Fruit fly (Drosophila melanogaster) whole organism, embryonic: ENCODE measurements around the gene Nasp.

ENCODE experiments used
- B-H2 ChIP-seq: fragments of 200-800 bp; sonication (Bioruptor generic); optimal IDR thresholded peaks from 2 replicates; lab custom pipeline; 2018; ENCODE audit warnings: missing biosample characterization, mild to moderate bottlenecking, missing genetic modification characterization
- Bdp1 ChIP-seq: fragments of 200-800 bp; sonication (Bioruptor generic); optimal IDR thresholded peaks from 3 replicates; lab custom pipeline; 2016; ENCODE audit warnings: missing biosample characterization, missing genetic modification characterization
- CG1024 ChIP-seq: fragments of 200-800 bp; sonication (Bioruptor generic); IDR thresholded peaks from 2 replicates; pipeline ENCODE4 v1.3.6; 2022; ENCODE audit warnings: missing biosample characterization, missing genetic modification characterization
- CG11504 ChIP-seq: fragments of 200-800 bp; sonication (Bioruptor generic); optimal IDR thresholded peaks from 3 replicates; lab custom pipeline; 2019; ENCODE audit warnings: missing biosample characterization, mild to moderate bottlenecking, missing genetic modification characterization, moderate library complexity
- CG11695 ChIP-seq: fragments of 200-800 bp; sonication (Bioruptor generic); IDR thresholded peaks from 3 replicates; pipeline ENCODE4 v1.3.6; 2022; ENCODE audit warnings: missing biosample characterization, missing genetic modification characterization
- CG12236 ChIP-seq: fragments of 200-800 bp; sonication (Bioruptor generic); optimal IDR thresholded peaks from 2 replicates; lab custom pipeline; 2016; ENCODE audit warnings: missing biosample characterization, missing genetic modification characterization
- CG12942 ChIP-seq: fragments of 200-800 bp; sonication (Bioruptor generic); optimal IDR thresholded peaks from 3 replicates; lab custom pipeline; 2016; ENCODE audit warnings: missing biosample characterization, missing genetic modification characterization
- CG1647 ChIP-seq: fragments of 200-800 bp; sonication (Bioruptor generic); optimal IDR thresholded peaks from 3 replicates; lab custom pipeline; 2016; ENCODE audit warnings: missing biosample characterization, missing genetic modification characterization
- CG17359 ChIP-seq: fragments of 200-800 bp; sonication (Bioruptor generic); optimal IDR thresholded peaks from 3 replicates; lab custom pipeline; 2018; ENCODE audit warnings: missing biosample characterization, mild to moderate bottlenecking, missing genetic modification characterization, moderate library complexity
- CG17361 ChIP-seq: fragments of 200-800 bp; sonication (Bioruptor generic); IDR thresholded peaks from 3 replicates; pipeline ENCODE4 v1.3.6; 2022; ENCODE audit warnings: missing biosample characterization, missing genetic modification characterization
- CG17829 ChIP-seq: fragments of 200-800 bp; optimal IDR thresholded peaks from 2 replicates; lab custom pipeline; 2019; ENCODE audit warnings: missing biosample characterization, mild to moderate bottlenecking, missing genetic modification characterization, moderate library complexity
- CG1792 ChIP-seq: fragments of 200-800 bp; sonication (Bioruptor generic); optimal IDR thresholded peaks from 2 replicates; lab custom pipeline; 2016; ENCODE audit warnings: missing biosample characterization, missing genetic modification characterization
- CG18011 ChIP-seq: fragments of 200-800 bp; sonication (Bioruptor generic); optimal IDR thresholded peaks from 2 replicates; lab custom pipeline; 2017; ENCODE audit warnings: missing biosample characterization, missing genetic modification characterization, mild to moderate bottlenecking, moderate library complexity, missing genotype
- CG2202 ChIP-seq: fragments of 200-800 bp; sonication (Bioruptor generic); optimal IDR thresholded peaks from 2 replicates; lab custom pipeline; 2018; ENCODE audit warnings: missing biosample characterization, mild to moderate bottlenecking, missing genetic modification characterization
- CG30403 ChIP-seq: fragments of 200-800 bp; sonication (Bioruptor generic); optimal IDR thresholded peaks from 3 replicates; lab custom pipeline; 2016; ENCODE audit warnings: missing biosample characterization, missing genetic modification characterization
- CG3065 ChIP-seq: fragments of 200-800 bp; sonication (Bioruptor generic); optimal IDR thresholded peaks from 2 replicates; lab custom pipeline; 2016; ENCODE audit warnings: missing biosample characterization, missing genetic modification characterization
- CG33213 ChIP-seq: fragments of 200-800 bp; sonication (Bioruptor generic); optimal IDR thresholded peaks from 3 replicates; lab custom pipeline; 2016; ENCODE audit warnings: missing biosample characterization, missing genetic modification characterization
- CG34376 ChIP-seq: fragments of 200-800 bp; sonication (Bioruptor generic); optimal IDR thresholded peaks from 2 replicates; lab custom pipeline; 2018; ENCODE audit warnings: missing biosample characterization, mild to moderate bottlenecking, missing genetic modification characterization
- CG4707 ChIP-seq: fragments of 200-800 bp; sonication (Bioruptor generic); optimal IDR thresholded peaks from 2 replicates; lab custom pipeline; 2018; ENCODE audit warnings: missing biosample characterization, mild to moderate bottlenecking, missing genetic modification characterization, moderate library complexity
- CG6654 ChIP-seq: fragments of 200-800 bp; sonication (Bioruptor generic); optimal IDR thresholded peaks from 2 replicates; lab custom pipeline; 2017; ENCODE audit warnings: missing biosample characterization, mild to moderate bottlenecking, missing genetic modification characterization
- CG6791 ChIP-seq: fragments of 200-800 bp; sonication (Bioruptor generic); IDR thresholded peaks from 3 replicates; pipeline ENCODE4 v1.3.6; 2022; ENCODE audit warnings: missing biosample characterization, missing genetic modification characterization; ENCODE audit not compliant: partially characterized antibody
- CG7372 ChIP-seq: fragments of 200-800 bp; sonication (Bioruptor generic); IDR thresholded peaks from 2 replicates; pipeline ENCODE4 v1.3.6; 2022; ENCODE audit warnings: missing biosample characterization, missing genetic modification characterization
- CoRest ChIP-seq: fragments of 200-800 bp; sonication (Bioruptor generic); optimal IDR thresholded peaks from 3 replicates; lab custom pipeline; 2018; ENCODE audit warnings: missing biosample characterization, mild to moderate bottlenecking, missing genetic modification characterization, moderate library complexity
- Dad ChIP-seq: fragments of 200-800 bp; sonication (Bioruptor generic); optimal IDR thresholded peaks from 3 replicates; lab custom pipeline; 2016; ENCODE audit warnings: missing biosample characterization, missing genetic modification characterization
- Eip74EF ChIP-seq, 2 experiments: fragments of 200-800 bp in 1 of 2; fragments of >200 bp in 1 of 2; sonication (Bioruptor generic) in 1 of 2; optimal IDR thresholded peaks; 2 replicates each; lab custom pipeline; 2017 to 2019; ENCODE audit warnings: missing biosample characterization in 2 of 2, missing genetic modification characterization in 2 of 2, mild to moderate bottlenecking in 1 of 2, moderate library complexity in 1 of 2
- HLH54F ChIP-seq: fragments of 200-800 bp; sonication (Bioruptor generic); optimal IDR thresholded peaks from 3 replicates; lab custom pipeline; 2016; ENCODE audit warnings: missing biosample characterization, missing genetic modification characterization
- Hr78 ChIP-seq, 2 experiments: fragments of 200-800 bp in 1 of 2; fragments of >200 bp in 1 of 2; sonication (Bioruptor generic) in 1 of 2; optimal IDR thresholded peaks; 2 replicates each; lab custom pipeline; 2017 to 2019; ENCODE audit warnings: missing biosample characterization in 2 of 2, missing genetic modification characterization in 2 of 2, mild to moderate bottlenecking in 1 of 2, moderate library complexity in 1 of 2
- Max ChIP-seq: fragments of 200-800 bp; sonication (Bioruptor generic); optimal IDR thresholded peaks from 2 replicates; lab custom pipeline; 2016; ENCODE audit warnings: missing biosample characterization, mild to moderate bottlenecking, missing genetic modification characterization
- Med ChIP-seq: fragments of 200-800 bp; sonication (Bioruptor generic); peaks from one replicate; lab custom pipeline; 2016; ENCODE audit warnings: missing biosample characterization, missing genetic modification characterization, mild to moderate bottlenecking, inconsistent platforms, moderate library complexity
- Mes4 ChIP-seq: fragments of 200-800 bp; sonication (Bioruptor generic); optimal IDR thresholded peaks from 2 replicates; lab custom pipeline; 2016; ENCODE audit warnings: missing biosample characterization, missing genetic modification characterization
- Mrtf ChIP-seq: fragments of 200-800 bp; sonication (Bioruptor generic); IDR thresholded peaks from 3 replicates; pipeline ENCODE4 v1.3.6; 2022; ENCODE audit warnings: missing biosample characterization, missing genetic modification characterization
- al ChIP-seq: fragments of 200-800 bp; sonication (Bioruptor generic); IDR thresholded peaks from 2 replicates; pipeline ENCODE4 v1.3.6; 2022; ENCODE audit warnings: missing biosample characterization, missing genetic modification characterization
- az2 ChIP-seq: fragments of 200-800 bp; sonication (Bioruptor generic); optimal IDR thresholded peaks from 3 replicates; lab custom pipeline; 2016; ENCODE audit warnings: missing biosample characterization, missing genetic modification characterization
- btn ChIP-seq: fragments of 200-800 bp; sonication (Bioruptor generic); optimal IDR thresholded peaks from 2 replicates; lab custom pipeline; 2016; ENCODE audit warnings: missing biosample characterization, missing genetic modification characterization
- da ChIP-seq: fragments of 200-800 bp; sonication (Bioruptor generic); optimal IDR thresholded peaks from 2 replicates; lab custom pipeline; 2016; ENCODE audit warnings: missing biosample characterization, missing genetic modification characterization
- dm ChIP-seq: fragments of 200-800 bp; sonication (Bioruptor generic); optimal IDR thresholded peaks from 3 replicates; lab custom pipeline; 2016; ENCODE audit warnings: missing biosample characterization, missing genetic modification characterization
- ems ChIP-seq: fragments of 200-800 bp; sonication (Bioruptor generic); optimal IDR thresholded peaks from 3 replicates; lab custom pipeline; 2016; ENCODE audit warnings: missing biosample characterization, missing genetic modification characterization
- esg ChIP-seq: fragments of 200-800 bp; sonication (Bioruptor generic); conservative IDR thresholded peaks from 2 replicates; pipeline ENCODE4 v1.3.6; 2022; ENCODE audit warnings: missing biosample characterization, missing genetic modification characterization
- fd3F ChIP-seq: fragments of 200-800 bp; sonication (Bioruptor generic); optimal IDR thresholded peaks from 2 replicates; lab custom pipeline; 2018; ENCODE audit warnings: missing biosample characterization, mild to moderate bottlenecking, missing genetic modification characterization, moderate library complexity
- gce ChIP-seq: fragments of 200-800 bp; sonication (Bioruptor generic); IDR thresholded peaks from 3 replicates; pipeline ENCODE4 v1.3.6; 2022; ENCODE audit warnings: missing biosample characterization, missing genetic modification characterization
- gsb-n ChIP-seq: fragments of 200-800 bp; sonication (Bioruptor generic); optimal IDR thresholded peaks from 3 replicates; lab custom pipeline; 2018; ENCODE audit warnings: missing biosample characterization, mild to moderate bottlenecking, missing genetic modification characterization
- lilli ChIP-seq: fragments of 200-800 bp; sonication (Bioruptor generic); optimal IDR thresholded peaks from 3 replicates; lab custom pipeline; 2016; ENCODE audit warnings: missing biosample characterization, missing genetic modification characterization
- lov ChIP-seq, 2 experiments: fragments of 200-800 bp in 1 of 2; fragments of >200 bp in 1 of 2; sonication (Bioruptor generic) in 1 of 2; IDR thresholded peaks in 1 of 2; optimal IDR thresholded peaks in 1 of 2; 2 replicates in 1 of 2; 3 replicates in 1 of 2; pipeline versions ENCODE4 v1.3.6 to Lab custom; 2017 to 2022; ENCODE audit warnings: missing biosample characterization in 1 of 2, missing genetic modification characterization in 1 of 2
- org-1 ChIP-seq: fragments of 200-800 bp; sonication (Bioruptor generic); optimal IDR thresholded peaks from 2 replicates; lab custom pipeline; 2017; ENCODE audit warnings: missing biosample characterization, missing genetic modification characterization
- pita ChIP-seq: fragments of 200-800 bp; sonication (Bioruptor generic); optimal IDR thresholded peaks from 2 replicates; lab custom pipeline; 2017; ENCODE audit warnings: missing biosample characterization, mild to moderate bottlenecking, missing genetic modification characterization
- salm ChIP-seq: fragments of 200-800 bp; sonication (Bioruptor generic); optimal IDR thresholded peaks from 2 replicates; lab custom pipeline; 2018; ENCODE audit warnings: missing biosample characterization, mild to moderate bottlenecking, missing genetic modification characterization
- sens ChIP-seq: fragments of 200-800 bp; sonication (Bioruptor generic); peaks from one replicate; lab custom pipeline; 2016; ENCODE audit warnings: missing biosample characterization, missing genetic modification characterization
- sim ChIP-seq: fragments of 200-800 bp; sonication (Bioruptor generic); IDR thresholded peaks from 2 replicates; pipeline ENCODE4 v1.3.6; 2022; ENCODE audit warnings: missing biosample characterization, missing genetic modification characterization
- wor ChIP-seq: fragments of 200-800 bp; sonication (Bioruptor generic); IDR thresholded peaks from 2 replicates; pipeline ENCODE4 v1.3.6; 2022; ENCODE audit warnings: missing biosample characterization, missing genetic modification characterization
- zen2 ChIP-seq: fragments of 200-800 bp; sonication (Bioruptor generic); IDR thresholded peaks from 3 replicates; pipeline ENCODE4 v1.3.6; 2022; ENCODE audit warnings: missing biosample characterization, missing genetic modification characterization; ENCODE audit not compliant: partially characterized antibody

The Nasp gene

dm6 chr3R:8787538-8788282 lies 40.1 kb downstream of the Nasp start (continued):
- TF ChIP-seq CG12236 (GFP tag; lab: Kevin White, UChicago) = no peak
- TF ChIP-seq lov (optimal IDR thresholded peaks at IDR 0.05; lab: Kevin White, UChicago) = no peak
- no peak for TF ChIP-seq lov (GFP tag; IDR thresholded peaks at IDR 0.05; lab: Robert Waterston, UW)
- TF ChIP-seq Bdp1 (GFP tag; lab: Kevin White, UChicago) = no peak
- TF ChIP-seq CG17829 (tag; lab: Kevin White, UChicago) = peak; percentile 5
- TF ChIP-seq ems = no peak
- TF ChIP-seq org-1 (GFP tag; lab: Kevin White, UChicago) = no peak
- TF ChIP-seq wor (GFP tag; lab: Robert Waterston, UW) = no peak
- no peak for TF ChIP-seq CG34376
- TF ChIP-seq fd3F = no peak
- no peak for TF ChIP-seq sim (GFP tag; lab: Robert Waterston, UW)
- no peak for TF ChIP-seq CG6791 (GFP tag; lab: Robert Waterston, UW)
- no peak for TF ChIP-seq CG2202 (tag; lab: Kevin White, UChicago)
- no peak for TF ChIP-seq B-H2 (GFP tag; lab: Kevin White, UChicago)
- no peak for TF ChIP-seq gsb-n (tag; lab: Kevin White, UChicago)
- no peak for TF ChIP-seq CG17359 (tag; lab: Kevin White, UChicago)
- no peak for TF ChIP-seq CG18011 (GFP tag; lab: Kevin White, UChicago)
- TF ChIP-seq gce (GFP tag; lab: Robert Waterston, UW) = no peak
- TF ChIP-seq dm (GFP tag; lab: Kevin White, UChicago) = no peak
- no peak for TF ChIP-seq al
- peak; percentile 57 for TF ChIP-seq CG11504 (tag; lab: Kevin White, UChicago)
- TF ChIP-seq Max (GFP tag; lab: Kevin White, UChicago) = no peak
- no peak for TF ChIP-seq CG11695 (GFP tag; lab: Robert Waterston, UW)
- no peak for TF ChIP-seq Hr78 (GFP tag; optimal IDR thresholded peaks at IDR 0.05; lab: Kevin White, UChicago)
- no peak for TF ChIP-seq Dad (GFP tag; lab: Kevin White, UChicago)
- TF ChIP-seq CoRest (tag; lab: Kevin White, UChicago) = no peak
- no peak for TF ChIP-seq HLH54F
- no peak for TF ChIP-seq lilli (GFP tag; lab: Kevin White, UChicago)
- TF ChIP-seq az2 = no peak
- TF ChIP-seq CG7372 = no peak
- no peak for TF ChIP-seq CG12942 (GFP tag; lab: Kevin White, UChicago)
- no peak for TF ChIP-seq esg
- TF ChIP-seq sens (GFP tag; lab: Kevin White, UChicago) = peak; percentile 80
- no peak for TF ChIP-seq CG1024 (GFP tag; lab: Robert Waterston, UW)
- TF ChIP-seq da (GFP tag; lab: Kevin White, UChicago) = no peak
- TF ChIP-seq salm (tag; lab: Kevin White, UChicago) = no peak
- no peak for TF ChIP-seq CG4707 (GFP tag; lab: Kevin White, UChicago)
- no peak for TF ChIP-seq CG1792 (GFP tag; lab: Kevin White, UChicago)
- no peak for TF ChIP-seq Eip74EF (GFP tag; optimal IDR thresholded peaks at IDR 0.05; lab: Kevin White, UChicago)
- no peak for TF ChIP-seq CG33213
- no peak for TF ChIP-seq btn
- TF ChIP-seq Mrtf (GFP tag; lab: Robert Waterston, UW) = no peak
- TF ChIP-seq CG1647 (GFP tag; lab: Kevin White, UChicago) = no peak
- TF ChIP-seq Mes4 = no peak
- peak; percentile 49 for TF ChIP-seq Med (GFP tag; lab: Kevin White, UChicago)
- no peak for TF ChIP-seq zen2 (GFP tag; lab: Robert Waterston, UW)
- no peak for TF ChIP-seq CG3065 (GFP tag; lab: Kevin White, UChicago)
- TF ChIP-seq CG30403 (GFP tag; lab: Kevin White, UChicago) = no peak
- no peak for TF ChIP-seq pita (GFP tag; lab: Kevin White, UChicago)
- TF ChIP-seq CG17361 (GFP tag; lab: Robert Waterston, UW) = no peak
- no peak for TF ChIP-seq CG6654
